Worm (Caenorhabditis elegans) whole organism, L2 larva: ENCODE measurements around the gene cyp-29A2.

Experiments
- C34F6.9 ChIP-seq: fragments of 150-350 bp; optimal IDR thresholded peaks from 2 replicates; lab custom pipeline; 2014; ENCODE audit warnings: missing biosample characterization, missing genetic modification characterization
- F13H6.1 ChIP-seq: sonication (generic microtip); optimal IDR thresholded peaks from 2 replicates; lab custom pipeline; 2016; ENCODE audit warnings: missing genetic modification characterization, missing compliant biosample characterization
- R02D3.7 ChIP-seq: fragments of 150-350 bp; optimal IDR thresholded peaks from 2 replicates; lab custom pipeline; 2014; ENCODE audit warnings: missing biosample characterization, missing genetic modification characterization
- Y55F3AM.14 ChIP-seq: fragments of 200-800 bp; sonication (Bioruptor generic); optimal IDR thresholded peaks from 2 replicates; lab custom pipeline; 2018; ENCODE audit warnings: mild to moderate bottlenecking, missing genetic modification characterization, missing compliant biosample characterization
- ZK546.5 ChIP-seq: sonication (generic microtip); optimal IDR thresholded peaks from 2 replicates; lab custom pipeline; 2017; ENCODE audit warnings: missing biosample characterization, missing genetic modification characterization
- alr-1 ChIP-seq: fragments of 150-350 bp; optimal IDR thresholded peaks from 2 replicates; lab custom pipeline; 2014; ENCODE audit warnings: missing biosample characterization, missing genetic modification characterization
- aly-2 ChIP-seq: fragments of 150-350 bp; optimal IDR thresholded peaks from 2 replicates; lab custom pipeline; 2014; ENCODE audit warnings: missing biosample characterization, missing genetic modification characterization
- blmp-1 ChIP-seq: sonication (generic microtip); optimal IDR thresholded peaks from 2 replicates; lab custom pipeline; 2017; ENCODE audit warnings: missing genetic modification characterization, mild to moderate bottlenecking, missing compliant biosample characterization, antibody characterized with exemption, moderate library complexity; ENCODE audit not compliant: insufficient read depth
- ceh-16 ChIP-seq: fragments of 150-350 bp; optimal IDR thresholded peaks from 2 replicates; lab custom pipeline; 2014; ENCODE audit warnings: missing biosample characterization, missing genetic modification characterization
- ceh-82 ChIP-seq: fragments of 150-350 bp; optimal IDR thresholded peaks from 2 replicates; lab custom pipeline; 2014; ENCODE audit warnings: missing biosample characterization, missing genetic modification characterization
- crh-2 ChIP-seq: sonication (generic microtip); optimal IDR thresholded peaks from 2 replicates; lab custom pipeline; 2017; ENCODE audit warnings: missing biosample characterization, missing genetic modification characterization
- elt-1 ChIP-seq: fragments of 150-350 bp; optimal IDR thresholded peaks from 2 replicates; lab custom pipeline; 2014; ENCODE audit warnings: missing biosample characterization, missing genetic modification characterization
- elt-3 ChIP-seq: sonication (generic microtip); optimal IDR thresholded peaks from 2 replicates; lab custom pipeline; 2017; ENCODE audit warnings: missing biosample characterization, missing genetic modification characterization
- fos-1 ChIP-seq: fragments of 150-350 bp; optimal IDR thresholded peaks from 2 replicates; lab custom pipeline; 2014; ENCODE audit warnings: missing biosample characterization, missing genetic modification characterization
- gmeb-1 ChIP-seq: fragments of 150-350 bp; optimal IDR thresholded peaks from 2 replicates; lab custom pipeline; 2014; ENCODE audit warnings: missing biosample characterization, missing genetic modification characterization
- lin-11 ChIP-seq: fragments of 150-350 bp; sonication (generic microtip); optimal IDR thresholded peaks from 2 replicates; lab custom pipeline; 2014; ENCODE audit warnings: missing biosample characterization, missing genetic modification characterization, inconsistent platforms, mixed read lengths
- lsy-2 ChIP-seq, 2 experiments: fragments of 150-350 bp in 1 of 2; sonication (generic microtip) in 1 of 2; optimal IDR thresholded peaks; 2 replicates each; lab custom pipeline; 2014 to 2017; ENCODE audit warnings: missing biosample characterization in 2 of 2, missing genetic modification characterization in 2 of 2
- mab-5 ChIP-seq: fragments of 150-350 bp; optimal IDR thresholded peaks from 2 replicates; lab custom pipeline; 2014; ENCODE audit warnings: missing biosample characterization, missing genetic modification characterization
- mbf-1 ChIP-seq: sonication (generic microtip); optimal IDR thresholded peaks from 2 replicates; lab custom pipeline; 2017; ENCODE audit warnings: missing biosample characterization, missing genetic modification characterization
- mdl-1 ChIP-seq, 2 experiments: fragments of 150-350 bp in 1 of 2; sonication (generic microtip) in 1 of 2; optimal IDR thresholded peaks; 2 replicates each; lab custom pipeline; 2017; ENCODE audit warnings: missing biosample characterization in 2 of 2, missing genetic modification characterization in 2 of 2
- nhr-10 ChIP-seq: sonication (generic microtip); optimal IDR thresholded peaks from 2 replicates; lab custom pipeline; 2017; ENCODE audit warnings: missing biosample characterization, missing genetic modification characterization
- nhr-11 ChIP-seq: fragments of 150-350 bp; optimal IDR thresholded peaks from 2 replicates; lab custom pipeline; 2014; ENCODE audit warnings: missing biosample characterization, missing genetic modification characterization
- nhr-12 ChIP-seq: fragments of 150-350 bp; optimal IDR thresholded peaks from 2 replicates; lab custom pipeline; 2014; ENCODE audit warnings: missing biosample characterization, missing genetic modification characterization
- nhr-129 ChIP-seq: fragments of 150-350 bp; optimal IDR thresholded peaks from 2 replicates; lab custom pipeline; 2014; ENCODE audit warnings: missing biosample characterization, missing genetic modification characterization
- nhr-21 ChIP-seq: fragments of 150-350 bp; optimal IDR thresholded peaks from 2 replicates; lab custom pipeline; 2014; ENCODE audit warnings: missing biosample characterization, missing genetic modification characterization
- nhr-23 ChIP-seq: fragments of 150-350 bp; optimal IDR thresholded peaks from 2 replicates; lab custom pipeline; 2014; ENCODE audit warnings: missing biosample characterization, missing genetic modification reagents, missing genetic modification characterization
- nhr-6 ChIP-seq: fragments of 150-350 bp; optimal IDR thresholded peaks from 2 replicates; lab custom pipeline; 2014; ENCODE audit warnings: missing biosample characterization, missing genetic modification characterization
- peb-1 ChIP-seq: fragments of 150-350 bp; optimal IDR thresholded peaks from 2 replicates; lab custom pipeline; 2014; ENCODE audit warnings: missing biosample characterization, missing genetic modification characterization
- sma-3 ChIP-seq: sonication (generic microtip); optimal IDR thresholded peaks from 2 replicates; lab custom pipeline; 2016; ENCODE audit warnings: missing genetic modification reagents, missing genetic modification characterization, missing compliant biosample characterization
- sma-9 ChIP-seq, 2 experiments: fragments of 150-350 bp in 1 of 2; sonication (generic microtip) in 1 of 2; optimal IDR thresholded peaks; 2 replicates each; lab custom pipeline; 2014 to 2016; ENCODE audit warnings: missing genetic modification characterization in 2 of 2, mild to moderate bottlenecking in 1 of 2, missing biosample characterization in 1 of 2, missing compliant biosample characterization in 1 of 2, missing genetic modification reagents in 1 of 2, moderate library complexity in 1 of 2
- snpc-4 ChIP-seq: fragments of 150-350 bp; optimal IDR thresholded peaks from 2 replicates; lab custom pipeline; 2014; ENCODE audit warnings: missing biosample characterization, missing genetic modification characterization
- unc-55 ChIP-seq: fragments of 150-350 bp; sonication (generic microtip); optimal IDR thresholded peaks from 3 replicates; lab custom pipeline; 2014; ENCODE audit warnings: missing biosample characterization, missing genetic modification reagents, missing genetic modification characterization
- zag-1 ChIP-seq: fragments of 150-350 bp; optimal IDR thresholded peaks from 2 replicates; lab custom pipeline; 2014; ENCODE audit warnings: missing biosample characterization, missing genetic modification characterization
- ztf-1 ChIP-seq: fragments of 200-800 bp; sonication (Bioruptor generic); conservative IDR thresholded peaks from 2 replicates; pipeline ENCODE4 v1.3.6; 2022; ENCODE audit warnings: missing genetic modification characterization, missing compliant biosample characterization
- ztf-4 ChIP-seq: fragments of 150-350 bp; optimal IDR thresholded peaks from 2 replicates; lab custom pipeline; 2014; ENCODE audit warnings: missing biosample characterization, missing genetic modification characterization

The cyp-29A2 gene

ce11 chrV:11199497-11199896 is 17.9 kb upstream of the cyp-29A2 start:
- TF ChIP-seq snpc-4 (tag; lab: Kevin White, UChicago) (no peak), sma-9 (GFP tag; optimal IDR thresholded peaks at IDR 0.05; lab: Kevin White, UChicago) (no peak), sma-9 (tag; optimal IDR thresholded peaks at IDR 0.05; lab: Kevin White, UChicago) (no peak), crh-2 (tag; lab: Kevin White, UChicago) (no peak), elt-1 (tag; lab: Kevin White, UChicago) (no peak), nhr-10 (tag; lab: Kevin White, UChicago) (no peak), ztf-4 (no peak), F13H6.1 (tag; lab: Kevin White, UChicago) (no peak), lsy-2 (tag; optimal IDR thresholded peaks at IDR 0.05; lab: Kevin White, UChicago) (no peak), sma-3 (GFP tag; lab: Kevin White, UChicago) (no peak), alr-1 (tag; lab: Kevin White, UChicago) (no peak), nhr-23 (tag; lab: Kevin White, UChicago) (no peak), unc-55 (no peak), ZK546.5 (tag; lab: Kevin White, UChicago) (no peak)

- TF ChIP-seq crh-2 (tag; lab: Kevin White, UChicago) = no peak
- no peak for TF ChIP-seq C34F6.9
- no peak for TF ChIP-seq nhr-6
- TF ChIP-seq mdl-1 (tag; optimal IDR thresholded peaks at IDR 0.05; lab: Kevin White, UChicago) = no peak
- TF ChIP-seq lin-11 (tag; lab: Kevin White, UChicago) = no peak
- no peak for TF ChIP-seq elt-3 (tag; lab: Kevin White, UChicago)
- TF ChIP-seq ceh-82 (tag; lab: Kevin White, UChicago) = no peak
- no peak for TF ChIP-seq gmeb-1 (tag; lab: Kevin White, UChicago)
- no peak for TF ChIP-seq mbf-1 (tag; lab: Kevin White, UChicago)
- TF ChIP-seq alr-1 (tag; lab: Kevin White, UChicago) = no peak
- TF ChIP-seq Y55F3AM.14 = no peak
- no peak for TF ChIP-seq fos-1
- no peak for TF ChIP-seq nhr-21 (tag; lab: Kevin White, UChicago)
Measured at ce11 chrV:11200316-11200715, 17.1 kb upstream of the cyp-29A2 start, which contains the start of gene K10D6.3. Gene K10D6.3 (plus strand): TSS chrV:11200616.

- TF ChIP-seq peb-1 (tag; lab: Kevin White, UChicago) (no peak), ceh-82 (tag; lab: Kevin White, UChicago) (no peak), sma-3 (GFP tag; lab: Kevin White, UChicago) (no peak), crh-2 (tag; lab: Kevin White, UChicago) (no peak), ZK546.5 (tag; lab: Kevin White, UChicago) (no peak), fos-1 (peak; percentile 47), F13H6.1 (tag; lab: Kevin White, UChicago) (no peak), nhr-11 (tag; lab: Kevin White, UChicago) (no peak), alr-1 (tag; lab: Kevin White, UChicago) (no peak), lin-11 (tag; lab: Kevin White, UChicago) (peak; percentile 5), snpc-4 (tag; lab: Kevin White, UChicago) (no peak), zag-1 (tag; lab: Kevin White, UChicago) (no peak), Y55F3AM.14 (no peak)
Measured at ce11 chrV:11201826-11202565, 15.4 kb upstream of the cyp-29A2 start, which contains the start of gene K10D6.4. Gene K10D6.4 (plus strand): TSS chrV:11201925.

ce11 chrV:11204452-11204851 is 12.9 kb upstream of the cyp-29A2 start:
- TF ChIP-seq nhr-21 (tag; lab: Kevin White, UChicago) = no peak
- TF ChIP-seq, all 48 proteins: peak for 0

ce11 chrV:11206467-11206866 is 10.9 kb upstream of the cyp-29A2 start:
- TF ChIP-seq nhr-129 = no peak
- TF ChIP-seq mdl-1 (tag; optimal IDR thresholded peaks at IDR 0.05; lab: Kevin White, UChicago) = no peak
- no peak for TF ChIP-seq crh-2 (tag; lab: Kevin White, UChicago)
- TF ChIP-seq ceh-16 = no peak
- TF ChIP-seq aly-2 (tag; lab: Kevin White, UChicago) = no peak
- TF ChIP-seq nhr-12 (tag; lab: Kevin White, UChicago) = no peak
- TF ChIP-seq R02D3.7 = no peak
- no peak for TF ChIP-seq elt-1 (tag; lab: Kevin White, UChicago)
- TF ChIP-seq gmeb-1 (tag; lab: Kevin White, UChicago) = no peak
- TF ChIP-seq nhr-10 (tag; lab: Kevin White, UChicago) = no peak
- TF ChIP-seq alr-1 (tag; lab: Kevin White, UChicago) = no peak
- no peak for TF ChIP-seq ztf-1
- TF ChIP-seq mab-5 = no peak
- TF ChIP-seq blmp-1 (tag; lab: Kevin White, UChicago) = no peak
- no peak for TF ChIP-seq sma-9 (GFP tag; optimal IDR thresholded peaks at IDR 0.05; lab: Kevin White, UChicago)
- TF ChIP-seq sma-9 (tag; optimal IDR thresholded peaks at IDR 0.05; lab: Kevin White, UChicago) = no peak
